Worm (Caenorhabditis elegans): ENCODE data around the gene cah-1.

Gene cah-1

DNA sequence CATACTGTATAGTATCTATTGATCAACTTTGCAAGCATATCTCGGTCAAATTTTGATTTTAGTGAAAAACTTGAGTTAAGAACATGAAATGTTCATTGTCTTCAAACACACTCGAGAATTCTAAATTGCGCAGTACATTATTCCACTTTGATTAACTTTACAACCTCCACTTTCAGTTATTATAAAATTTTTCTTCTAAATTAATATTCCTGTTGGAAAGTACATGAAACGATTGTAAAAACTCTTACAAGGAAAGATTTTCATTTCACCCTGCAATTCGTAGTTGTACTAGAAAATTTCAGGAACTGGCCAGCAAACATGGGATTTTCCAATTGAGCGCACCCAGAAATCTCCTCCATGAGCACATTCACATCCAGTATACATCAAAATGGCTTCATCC lies 40.7 kb downstream of the cah-1 start, which contains the start of gene C45G9.14:
Gene C45G9.14, plus strand, starts transcription at position 301 of the 400 bp plus-strand sequence.
- TF ChIP-seq ref-1 (GFP tag; conservative IDR thresholded peaks at IDR 0.05) (no peak), med-1 (GFP tag; optimal IDR thresholded peaks at IDR 0.05; ENCODE audit: insufficient read depth) (no peak), tab-1 (GFP tag; IDR thresholded peaks at IDR 0.05) (no peak), ztf-23 (GFP tag; IDR thresholded peaks at IDR 0.05) (no peak), ztf-29 (GFP tag; IDR thresholded peaks at IDR 0.05) (no peak), cog-1 (tag; optimal IDR thresholded peaks at IDR 0.05) (no peak)

ce11 chrIII:5042112-5042511 lies 43.3 kb downstream of the cah-1 start, which contains the start of gene nlp-43:
nlp-43 (plus strand) TSS chrIII:5042412.
- TF ChIP-seq med-1 (GFP tag; optimal IDR thresholded peaks at IDR 0.05; ENCODE audit: insufficient read depth) (no peak), klf-2 (GFP tag; conservative IDR thresholded peaks at IDR 0.05) (no peak), T22C8.4 (GFP tag; IDR thresholded peaks at IDR 0.05) (no peak), ztf-23 (GFP tag; IDR thresholded peaks at IDR 0.05) (no peak), cog-1 (tag; optimal IDR thresholded peaks at IDR 0.05) (no peak), ref-1 (GFP tag; conservative IDR thresholded peaks at IDR 0.05) (no peak), flt-1 (GFP tag; IDR thresholded peaks at IDR 0.05) (no peak), tab-1 (GFP tag; IDR thresholded peaks at IDR 0.05) (no peak), ztf-29 (GFP tag; IDR thresholded peaks at IDR 0.05) (no peak)

- TF ChIP-seq flt-1 (GFP tag; IDR thresholded peaks at IDR 0.05) (no peak), cog-1 (tag; optimal IDR thresholded peaks at IDR 0.05) (no peak), tab-1 (GFP tag; IDR thresholded peaks at IDR 0.05) (no peak), ztf-23 (GFP tag; IDR thresholded peaks at IDR 0.05) (no peak), klf-2 (GFP tag; conservative IDR thresholded peaks at IDR 0.05) (no peak), T22C8.4 (GFP tag; IDR thresholded peaks at IDR 0.05) (no peak), med-1 (GFP tag; optimal IDR thresholded peaks at IDR 0.05; ENCODE audit: insufficient read depth) (no peak), ref-1 (GFP tag; conservative IDR thresholded peaks at IDR 0.05) (no peak), ztf-29 (GFP tag; IDR thresholded peaks at IDR 0.05) (no peak)
Measured at ce11 chrIII:5036158-5036557, 49.3 kb downstream of the cah-1 start, which contains the start of gene C45G9.6. C45G9.6 (plus strand) TSS chrIII:5036458.

Measured in whole organism, midembryonic.